Fruit fly (Drosophila melanogaster): ENCODE data around the gene Mcr.

Gene Mcr

DNA sequence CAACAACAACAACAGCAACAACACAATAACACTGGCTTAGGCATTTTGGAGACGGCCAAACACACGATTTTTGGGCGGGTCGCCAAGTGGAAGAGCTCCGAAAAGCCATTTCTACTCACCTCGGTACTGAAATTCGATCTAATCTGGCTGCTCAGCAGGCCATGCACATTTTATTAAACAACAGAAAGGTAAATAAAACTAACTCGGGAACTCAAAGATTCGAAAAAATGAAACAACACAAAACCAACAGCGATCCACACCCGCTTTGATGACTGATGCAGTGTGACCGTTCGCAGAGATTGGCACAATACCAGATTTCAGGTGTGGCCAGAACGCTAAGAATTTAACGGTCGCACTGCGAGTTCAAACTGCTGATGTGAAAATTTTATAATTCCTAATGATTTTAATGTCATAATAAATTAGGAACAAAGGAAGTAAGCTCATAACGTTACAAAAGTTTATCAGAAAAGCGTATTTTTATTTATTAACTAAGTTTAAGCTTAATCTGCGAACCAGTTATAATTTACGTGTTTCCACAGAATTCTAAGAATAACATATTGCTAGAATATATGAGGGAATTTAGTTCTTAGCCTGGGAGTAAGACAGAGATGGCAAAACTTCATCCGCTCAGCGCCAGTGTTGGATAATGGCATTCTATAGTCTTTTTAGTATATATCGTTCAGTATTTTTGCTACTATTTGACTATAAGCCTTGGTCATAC lies at the start of gene Mcr:
Gene Mcr, minus strand, starts transcription at position 291 of the 721 bp plus-strand sequence.
- TF ChIP-seq foxo (GFP tag; optimal IDR thresholded peaks at IDR 0.05) (peak in 1 of 2 experiments; percentile 46), tai (GFP tag; optimal IDR thresholded peaks at IDR 0.05) (no peak), brk (GFP tag; optimal IDR thresholded peaks at IDR 0.05) (no peak), Rel (GFP tag; optimal IDR thresholded peaks at IDR 0.05) (no peak), Rel (tag; optimal IDR thresholded peaks at IDR 0.05) (peak; percentile 3), Hr83 (GFP tag; optimal IDR thresholded peaks at IDR 0.05; ENCODE audit: poor library complexity, severe bottlenecking) (peak; percentile 64), CrebA (GFP tag; optimal IDR thresholded peaks at IDR 0.05; ENCODE audit: borderline replicate concordance) (no peak), woc (GFP tag; optimal IDR thresholded peaks at IDR 0.05) (no peak), Vsx2 (GFP tag; optimal IDR thresholded peaks at IDR 0.05; ENCODE audit: partially characterized antibody) (peak; percentile 32), Sp1 (GFP tag; optimal IDR thresholded peaks at IDR 0.05) (no peak), N (GFP tag; optimal IDR thresholded peaks at IDR 0.05) (no peak), HLH106 (tag; optimal IDR thresholded peaks at IDR 0.05) (peak; percentile 19), CG9705 (GFP tag; optimal IDR thresholded peaks at IDR 0.05) (no peak), sv (GFP tag; optimal IDR thresholded peaks at IDR 0.05) (peak; percentile 38), dl (GFP tag; optimal IDR thresholded peaks at IDR 0.05; ENCODE audit: insufficient read depth in 1 of 2, partially characterized antibody in 2 of 2) (no peak), Myc (optimal IDR thresholded peaks at IDR 0.05) (no peak), sage (GFP tag; optimal IDR thresholded peaks at IDR 0.05) (peak; percentile 35), Dfd (GFP tag; optimal IDR thresholded peaks at IDR 0.05) (no peak), lola (GFP tag; optimal IDR thresholded peaks at IDR 0.05) (no peak), Jra (GFP tag; optimal IDR thresholded peaks at IDR 0.05) (no peak), ey (GFP tag; optimal IDR thresholded peaks at IDR 0.05) (no peak), jim (GFP tag; optimal IDR thresholded peaks at IDR 0.05) (peak; percentile 5), Dif (GFP tag; optimal IDR thresholded peaks at IDR 0.05; ENCODE audit: partially characterized antibody) (peak; percentile 23), Hnf4 (GFP tag; optimal IDR thresholded peaks at IDR 0.05) (peak; percentile 44), Hr78 (GFP tag; optimal IDR thresholded peaks at IDR 0.05) (no peak)

DNA sequence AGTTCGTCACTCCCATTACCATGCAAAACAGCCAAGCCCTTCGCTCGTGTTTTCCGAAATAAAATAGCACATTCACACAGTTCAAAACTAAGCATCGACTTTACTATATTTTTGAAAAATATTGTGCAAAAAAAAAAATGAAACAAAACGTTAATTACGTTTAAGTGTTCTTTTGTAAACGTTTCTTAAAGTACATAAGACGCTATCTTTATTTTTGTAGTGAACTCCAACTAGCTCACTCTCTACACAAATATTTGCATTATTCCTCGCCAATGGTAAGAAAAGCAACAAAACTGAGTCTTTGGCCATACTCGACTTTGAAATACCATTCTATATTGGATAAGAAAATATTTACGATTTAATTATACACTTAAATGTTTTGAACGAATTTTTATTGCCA lies 47.9 kb upstream of the Mcr start:
- TF ChIP-seq Sp1 (GFP tag; optimal IDR thresholded peaks at IDR 0.05), result no peak
- no peak for TF ChIP-seq ey (GFP tag; optimal IDR thresholded peaks at IDR 0.05)
- TF ChIP-seq h (GFP tag; optimal IDR thresholded peaks at IDR 0.05), result no peak
- no peak for TF ChIP-seq rgr (GFP tag; optimal IDR thresholded peaks at IDR 0.05)
- TF ChIP-seq psq (GFP tag; optimal IDR thresholded peaks at IDR 0.05), result no peak
- no peak for TF ChIP-seq GATAd (GFP tag; optimal IDR thresholded peaks at IDR 0.05)
- TF ChIP-seq foxo (GFP tag; optimal IDR thresholded peaks at IDR 0.05), result no peak

DNA sequence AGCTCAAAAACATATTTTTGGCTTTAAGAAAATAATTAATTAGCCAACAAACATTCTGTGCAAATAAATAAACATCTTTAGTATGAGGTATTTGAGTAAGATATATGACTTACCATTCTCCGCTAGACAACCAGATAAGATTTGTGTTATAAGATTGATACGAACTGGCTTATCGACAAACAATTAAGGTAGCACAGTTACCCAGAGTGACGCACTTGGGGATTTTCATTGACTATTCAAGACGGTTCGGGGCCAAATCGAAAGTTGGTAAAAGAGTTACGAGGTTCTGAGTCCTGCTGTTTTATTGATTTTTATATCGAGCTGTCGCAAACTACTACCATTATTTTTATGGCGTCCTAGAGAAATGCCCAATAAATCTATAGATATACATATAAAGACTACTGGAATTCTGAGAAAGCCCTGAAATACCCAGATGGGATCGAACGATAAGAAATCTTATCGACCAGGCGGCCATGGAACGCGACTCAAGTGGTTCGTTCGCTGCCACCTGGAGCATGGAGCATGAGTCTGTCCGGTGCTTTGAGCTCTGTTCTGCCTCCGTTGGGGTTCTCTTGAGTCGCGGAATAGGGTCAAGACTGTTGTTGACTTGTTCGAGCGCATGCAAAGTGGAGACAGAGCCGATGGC lies 47.3 kb upstream of the Mcr start:
- TF ChIP-seq dl (GFP tag; optimal IDR thresholded peaks at IDR 0.05; ENCODE audit: insufficient read depth in 1 of 2, partially characterized antibody in 2 of 2) (peak in 1 of 2 experiments; percentile 14), br (GFP tag; optimal IDR thresholded peaks at IDR 0.05) (peak; percentile 34), Vsx2 (GFP tag; optimal IDR thresholded peaks at IDR 0.05; ENCODE audit: partially characterized antibody) (no peak), Rel (GFP tag; optimal IDR thresholded peaks at IDR 0.05) (no peak), Rel (tag; optimal IDR thresholded peaks at IDR 0.05) (peak; percentile 54), foxo (GFP tag; optimal IDR thresholded peaks at IDR 0.05) (no peak)

DNA sequence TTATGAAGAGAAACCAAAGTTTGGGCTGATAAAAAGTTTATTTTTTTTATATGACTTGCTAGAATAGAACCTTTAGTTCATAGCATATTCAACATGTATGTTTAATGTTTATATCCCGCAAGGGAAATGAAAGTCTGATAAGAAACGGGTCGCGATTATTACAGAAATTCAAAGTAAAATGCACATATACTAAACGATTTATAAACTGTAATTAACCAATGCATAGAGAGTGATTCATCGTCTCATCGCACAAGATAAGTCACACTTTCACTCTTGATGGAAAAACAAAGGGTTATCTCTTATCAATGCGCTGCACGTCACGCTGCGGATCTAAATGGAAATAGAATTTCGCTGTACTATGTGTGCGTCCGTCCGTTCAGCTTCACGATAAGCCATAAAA lies 46.1 kb upstream of the Mcr start:
- no peak for TF ChIP-seq br (GFP tag; optimal IDR thresholded peaks at IDR 0.05)
- TF ChIP-seq sv (GFP tag; optimal IDR thresholded peaks at IDR 0.05), result no peak
- no peak for TF ChIP-seq pan (optimal IDR thresholded peaks at IDR 0.05)
- TF ChIP-seq dl (GFP tag; optimal IDR thresholded peaks at IDR 0.05; ENCODE audit: insufficient read depth in 1 of 2, partially characterized antibody in 2 of 2), result no peak
- TF ChIP-seq psq (GFP tag; optimal IDR thresholded peaks at IDR 0.05), result no peak
- TF ChIP-seq CG9705 (GFP tag; optimal IDR thresholded peaks at IDR 0.05), result no peak
- TF ChIP-seq ey (GFP tag; optimal IDR thresholded peaks at IDR 0.05), result no peak
- TF ChIP-seq Hr78 (GFP tag; optimal IDR thresholded peaks at IDR 0.05), result no peak
- no peak for TF ChIP-seq lola (GFP tag; optimal IDR thresholded peaks at IDR 0.05)
- TF ChIP-seq sage (GFP tag; optimal IDR thresholded peaks at IDR 0.05), result no peak
